Worm (Caenorhabditis elegans) whole organism, late embryonic: ENCODE measurements around the gene str-140.

ENCODE experiments used
- F13H6.1 ChIP-seq: sonication (generic microtip); optimal IDR thresholded peaks from 2 replicates; lab custom pipeline; 2016; ENCODE audit warnings: missing genetic modification characterization, missing compliant biosample characterization
- ceh-34 ChIP-seq: sonication (generic microtip); optimal IDR thresholded peaks from 2 replicates; lab custom pipeline; 2016; ENCODE audit warnings: mild to moderate bottlenecking, missing genetic modification characterization, missing compliant biosample characterization
- elt-2 ChIP-seq: sonication (generic microtip); optimal IDR thresholded peaks from 2 replicates; lab custom pipeline; 2016; ENCODE audit warnings: missing genetic modification reagents, missing genetic modification characterization, missing compliant biosample characterization
- fkh-6 ChIP-seq: sonication (generic microtip); optimal IDR thresholded peaks from 2 replicates; lab custom pipeline; 2016; ENCODE audit warnings: missing genetic modification characterization, missing compliant biosample characterization
- odd-2 ChIP-seq: sonication (generic microtip); optimal IDR thresholded peaks from 2 replicates; lab custom pipeline; 2017; ENCODE audit warnings: antibody characterized with exemption, mild to moderate bottlenecking, missing genetic modification characterization, missing compliant biosample characterization
- pha-4 ChIP-seq: fragments of 150-350 bp; optimal IDR thresholded peaks from 2 replicates; lab custom pipeline; 2018; ENCODE audit warnings: missing biosample characterization, missing genetic modification reagents, missing genetic modification characterization
- pqm-1 ChIP-seq: sonication (generic microtip); optimal IDR thresholded peaks from 2 replicates; lab custom pipeline; 2016; ENCODE audit warnings: missing genetic modification characterization, missing compliant biosample characterization
- tbx-7 ChIP-seq: sonication (generic microtip); optimal IDR thresholded peaks from 2 replicates; lab custom pipeline; 2016; ENCODE audit warnings: missing genotype, missing genetic modification characterization, missing compliant biosample characterization
- unc-86 ChIP-seq: sonication (generic microtip); optimal IDR thresholded peaks from 2 replicates; lab custom pipeline; 2016; ENCODE audit warnings: missing genetic modification characterization, missing compliant biosample characterization
- zip-5 ChIP-seq: sonication (generic microtip); optimal IDR thresholded peaks from 2 replicates; lab custom pipeline; 2016; ENCODE audit warnings: missing genetic modification characterization, missing compliant biosample characterization

ce11 chrV:8085141-8085540, 17.4 kb upstream of the str-140 start, which contains the start of gene C09H5.7:
- TF ChIP-seq zip-5 (tag; lab: Kevin White, UChicago): no peak
- TF ChIP-seq fkh-6: no peak
- no peak for TF ChIP-seq pha-4 (tag; lab: Kevin White, UChicago)
- no peak for TF ChIP-seq tbx-7
- no peak for TF ChIP-seq unc-86 (tag; lab: Kevin White, UChicago)
- no peak for TF ChIP-seq elt-2
- TF ChIP-seq ceh-34 (tag; lab: Kevin White, UChicago): no peak
- TF ChIP-seq pqm-1: no peak
- TF ChIP-seq odd-2 (tag; lab: Kevin White, UChicago): no peak
- TF ChIP-seq F13H6.1 (tag; lab: Kevin White, UChicago): no peak
